Worm (Caenorhabditis elegans) whole organism, young adult: ENCODE results near the gene pps-1.

Experiments
- F23B12.7 ChIP-seq: sonication (generic microtip); optimal IDR thresholded peaks from 2 replicates; lab custom pipeline; 2017; ENCODE audit warnings: missing genetic modification characterization, mild to moderate bottlenecking, missing compliant biosample characterization, antibody characterized with exemption, moderate library complexity; ENCODE audit not compliant: insufficient read depth
- F39B2.1 ChIP-seq: fragments of 200-800 bp; sonication (Bioruptor generic); IDR thresholded peaks from 2 replicates; pipeline ENCODE4 v1.3.6; 2022; ENCODE audit warnings: missing genetic modification reagents, missing genetic modification characterization, missing compliant biosample characterization
- K11D2.4 ChIP-seq: fragments of 200-800 bp; sonication (Bioruptor generic); IDR thresholded peaks from 2 replicates; pipeline ENCODE4 v1.3.6; 2022; ENCODE audit warnings: missing genetic modification reagents, missing genetic modification characterization, missing compliant biosample characterization
- K12H6.12 ChIP-seq: fragments of 200-800 bp; sonication (Bioruptor generic); optimal IDR thresholded peaks from 2 replicates; lab custom pipeline; 2018; ENCODE audit warnings: mild to moderate bottlenecking, missing genetic modification characterization, missing compliant biosample characterization
- Y53F4B.3 ChIP-seq: fragments of 200-800 bp; sonication (Bioruptor generic); IDR thresholded peaks from 2 replicates; pipeline ENCODE4 v1.3.6; 2022; ENCODE audit warnings: missing genetic modification reagents, missing genetic modification characterization, missing compliant biosample characterization
- ZK185.1 ChIP-seq: sonication (generic microtip); optimal IDR thresholded peaks from 2 replicates; lab custom pipeline; 2016; ENCODE audit warnings: mild to moderate bottlenecking, missing genetic modification characterization, missing compliant biosample characterization; ENCODE audit not compliant: poor library complexity, severe bottlenecking
- ccch-3 ChIP-seq: fragments of 200-800 bp; sonication (Bioruptor generic); optimal IDR thresholded peaks from 2 replicates; lab custom pipeline; 2018; ENCODE audit warnings: mild to moderate bottlenecking, missing genetic modification characterization, missing compliant biosample characterization
- ceh-100 ChIP-seq: fragments of 200-800 bp; sonication (Bioruptor generic); IDR thresholded peaks from 2 replicates; pipeline ENCODE4 v1.3.6; 2022; ENCODE audit warnings: missing genetic modification reagents, missing genetic modification characterization, missing compliant biosample characterization
- ceh-27 ChIP-seq: fragments of 200-800 bp; sonication (Bioruptor generic); optimal IDR thresholded peaks from 2 replicates; lab custom pipeline; 2018; ENCODE audit warnings: mild to moderate bottlenecking, missing genetic modification characterization, moderate library complexity, missing compliant biosample characterization
- ceh-79 ChIP-seq: sonication (generic microtip); optimal IDR thresholded peaks from 2 replicates; lab custom pipeline; 2017; ENCODE audit warnings: mild to moderate bottlenecking, missing genetic modification characterization, missing compliant biosample characterization
- efl-1 ChIP-seq: fragments of 150-350 bp; optimal IDR thresholded peaks from 2 replicates; lab custom pipeline; 2014; ENCODE audit warnings: missing biosample characterization, missing genetic modification reagents, missing genetic modification characterization
- egl-44 ChIP-seq: fragments of 200-800 bp; sonication (Bioruptor generic); IDR thresholded peaks from 2 replicates; pipeline ENCODE4 v1.3.6; 2022; ENCODE audit warnings: missing genetic modification reagents, missing genetic modification characterization, missing compliant biosample characterization
- gei-17 ChIP-seq: fragments of 200-800 bp; sonication (Bioruptor generic); optimal IDR thresholded peaks from 2 replicates; lab custom pipeline; 2018; ENCODE audit warnings: mild to moderate bottlenecking, missing genetic modification characterization, missing compliant biosample characterization
- him-1 ChIP-seq: sonication (generic microtip); optimal IDR thresholded peaks from 2 replicates; lab custom pipeline; 2016; ENCODE audit warnings: missing genotype, missing genetic modification reagents, missing genetic modification characterization, missing compliant biosample characterization
- hmg-1.2 ChIP-seq: fragments of 200-800 bp; sonication (Bioruptor generic); IDR thresholded peaks from 2 replicates; pipeline ENCODE4 v1.3.6; 2022; ENCODE audit warnings: missing genetic modification reagents, missing genetic modification characterization, missing compliant biosample characterization
- lag-1 ChIP-seq: fragments of 200-800 bp; sonication (Bioruptor generic); IDR thresholded peaks from 2 replicates; pipeline ENCODE4 v1.3.6; 2022; ENCODE audit warnings: missing genetic modification reagents, missing genetic modification characterization, missing compliant biosample characterization
- lin-54 ChIP-seq: fragments of 200-800 bp; sonication (Bioruptor generic); optimal IDR thresholded peaks from 2 replicates; lab custom pipeline; 2018; ENCODE audit warnings: mild to moderate bottlenecking, missing genetic modification characterization, missing compliant biosample characterization
- lsl-1 ChIP-seq: fragments of 200-800 bp; sonication (Bioruptor generic); optimal IDR thresholded peaks from 2 replicates; lab custom pipeline; 2018; ENCODE audit warnings: mild to moderate bottlenecking, missing genetic modification characterization, moderate library complexity, missing compliant biosample characterization
- madf-10 ChIP-seq: sonication (generic microtip); optimal IDR thresholded peaks from 2 replicates; lab custom pipeline; 2016; ENCODE audit warnings: mild to moderate bottlenecking, missing genetic modification characterization, missing compliant biosample characterization
- madf-6 ChIP-seq: fragments of 200-800 bp; sonication (Bioruptor generic); IDR thresholded peaks from 2 replicates; pipeline ENCODE4 v1.3.6; 2022; ENCODE audit warnings: missing genetic modification reagents, missing genetic modification characterization, missing compliant biosample characterization
- mcd-1 ChIP-seq: fragments of 200-800 bp; sonication (Bioruptor generic); IDR thresholded peaks from 2 replicates; pipeline ENCODE4 v1.3.6; 2022; ENCODE audit warnings: missing genetic modification reagents, missing genetic modification characterization, missing compliant biosample characterization
- nfya-1 ChIP-seq: sonication (generic microtip); optimal IDR thresholded peaks from 2 replicates; lab custom pipeline; 2017; ENCODE audit warnings: antibody characterized with exemption, missing compliant biosample characterization, missing genetic modification characterization, borderline replicate concordance; ENCODE audit not compliant: insufficient read depth
- nfyb-1 ChIP-seq: fragments of 200-800 bp; sonication (Bioruptor generic); IDR thresholded peaks from 2 replicates; pipeline ENCODE4 v1.3.6; 2022; ENCODE audit warnings: missing genetic modification reagents, missing genetic modification characterization, missing compliant biosample characterization
- nhr-179 ChIP-seq: sonication (generic microtip); optimal IDR thresholded peaks from 2 replicates; lab custom pipeline; 2016; ENCODE audit warnings: mild to moderate bottlenecking, missing genetic modification characterization, missing compliant biosample characterization
- nhr-80 ChIP-seq: sonication (generic microtip); optimal IDR thresholded peaks from 2 replicates; lab custom pipeline; 2016; ENCODE audit warnings: missing genetic modification characterization, missing compliant biosample characterization
- pbrm-1 ChIP-seq: fragments of 200-800 bp; sonication (Bioruptor generic); IDR thresholded peaks from 2 replicates; pipeline ENCODE4 v1.3.6; 2022; ENCODE audit warnings: missing genetic modification reagents, missing genetic modification characterization, missing compliant biosample characterization
- repo-1 ChIP-seq: sonication (generic microtip); optimal IDR thresholded peaks from 2 replicates; lab custom pipeline; 2017; ENCODE audit warnings: mild to moderate bottlenecking, missing genetic modification characterization, missing compliant biosample characterization
- snpc-1.1 ChIP-seq: sonication (generic microtip); optimal IDR thresholded peaks from 2 replicates; lab custom pipeline; 2017; ENCODE audit warnings: missing genetic modification characterization, mild to moderate bottlenecking, missing compliant biosample characterization, antibody characterized with exemption, moderate library complexity, missing genotype, missing genetic modification reagents; ENCODE audit not compliant: insufficient read depth
- snpc-3.4 ChIP-seq: sonication (generic microtip); optimal IDR thresholded peaks from 2 replicates; lab custom pipeline; 2017; ENCODE audit warnings: missing genetic modification characterization, mild to moderate bottlenecking, missing compliant biosample characterization, antibody characterized with exemption, moderate library complexity, missing genotype, missing genetic modification reagents
- snpc-4 ChIP-seq, 5 experiments: fragments of 150-350 bp in 1 of 5; sonication (generic microtip) in 4 of 5; optimal IDR thresholded peaks; 2 replicates each; lab custom pipeline; 2014 to 2018; ENCODE audit warnings: missing genetic modification characterization in 5 of 5, missing biosample characterization in 3 of 5, antibody characterized with exemption in 2 of 5, mild to moderate bottlenecking in 2 of 5, missing compliant biosample characterization in 2 of 5, missing genotype in 2 of 5, moderate library complexity in 2 of 5, missing genetic modification reagents in 1 of 5
- zfh-2 ChIP-seq: fragments of 200-800 bp; sonication (Bioruptor generic); conservative IDR thresholded peaks from 2 replicates; pipeline ENCODE4 v1.3.6; 2022; ENCODE audit warnings: missing genetic modification reagents, missing genetic modification characterization, missing compliant biosample characterization
- ztf-18 ChIP-seq: sonication (generic microtip); optimal IDR thresholded peaks from 2 replicates; lab custom pipeline; 2016; ENCODE audit warnings: missing genotype, mild to moderate bottlenecking, missing genetic modification characterization, missing compliant biosample characterization
- ztf-22 ChIP-seq: fragments of 200-800 bp; sonication (Bioruptor generic); optimal IDR thresholded peaks from 2 replicates; lab custom pipeline; 2018; ENCODE audit warnings: mild to moderate bottlenecking, missing genetic modification characterization, moderate library complexity, missing compliant biosample characterization
- ztf-25 ChIP-seq: fragments of 200-800 bp; sonication (Bioruptor generic); IDR thresholded peaks from 2 replicates; pipeline ENCODE4 v1.3.6; 2022; ENCODE audit warnings: missing genetic modification reagents, missing genetic modification characterization, missing compliant biosample characterization
- ztf-26 ChIP-seq: sonication (generic microtip); optimal IDR thresholded peaks from 2 replicates; lab custom pipeline; 2017; ENCODE audit warnings: missing genetic modification characterization, missing compliant biosample characterization

pps-1 gene

ce11 chrIV:10128906-10129386 lies 32.9 kb upstream of the pps-1 start, which contains the start of the genes gtbp-1 and K08F4.3 (continued):
- TF ChIP-seq F23B12.7 (tag; lab: Kevin White, UChicago) (peak; percentile 50), repo-1 (tag; lab: Kevin White, UChicago) (no peak), ZK185.1 (peak; percentile 27), madf-6 (GFP tag; lab: Robert Waterston, UW) (peak; percentile 81), ceh-79 (tag; lab: Kevin White, UChicago) (no peak), efl-1 (peak; percentile 85), ceh-27 (GFP tag; lab: Kevin White, UChicago) (peak; percentile 34), madf-10 (tag; lab: Kevin White, UChicago) (no peak), Y53F4B.3 (GFP tag; lab: Robert Waterston, UW) (no peak), K12H6.12 (tag; lab: Kevin White, UChicago) (peak; percentile 23), zfh-2 (GFP tag; lab: Robert Waterston, UW) (no peak), nhr-80 (tag; lab: Kevin White, UChicago) (peak; percentile 19), ztf-26 (tag; lab: Kevin White, UChicago) (no peak), snpc-1.1 (tag; lab: Kevin White, UChicago) (peak; percentile 10), F39B2.1 (GFP tag; lab: Robert Waterston, UW) (no peak), ccch-3 (GFP tag; lab: Kevin White, UChicago) (no peak), gei-17 (GFP tag; lab: Kevin White, UChicago) (no peak), K11D2.4 (GFP tag; lab: Robert Waterston, UW) (no peak), him-1 (tag; lab: Kevin White, UChicago) (peak; percentile 33), lin-54 (GFP tag; lab: Kevin White, UChicago) (peak; percentile 94), hmg-1.2 (peak; percentile 80), nfyb-1 (GFP tag; lab: Robert Waterston, UW) (0 out of 2 replicates have a peak, but pooled peaks have one; percentile 44), ztf-25 (GFP tag; lab: Robert Waterston, UW) (no peak), ztf-18 (tag; lab: Kevin White, UChicago) (no peak), nfya-1 (no peak), lsl-1 (GFP tag; lab: Kevin White, UChicago) (peak; percentile 59), lag-1 (GFP tag; lab: Robert Waterston, UW) (no peak), nhr-179 (tag; lab: Kevin White, UChicago) (no peak), snpc-4 (GFP tag; optimal IDR thresholded peaks at IDR 0.05; lab: Kevin White, UChicago) (peak; percentile 21), snpc-4 (tag; optimal IDR thresholded peaks at IDR 0.05; lab: Kevin White, UChicago) (peak in 3 of 4 experiments; percentile 41 to 73 (median 51)), mcd-1 (GFP tag; lab: Robert Waterston, UW) (peak; percentile 72), ceh-100 (GFP tag; lab: Robert Waterston, UW) (0 out of 2 replicates have a peak, but pooled peaks have one; percentile 52), snpc-3.4 (no peak), pbrm-1 (GFP tag; lab: Robert Waterston, UW) (peak; percentile 50; the same call in 1 of the 2 replicates), ztf-22 (GFP tag; lab: Kevin White, UChicago) (no peak)

- TF ChIP-seq Y53F4B.3 (GFP tag; lab: Robert Waterston, UW) (no peak), egl-44 (no peak), mcd-1 (GFP tag; lab: Robert Waterston, UW) (no peak)
Measured at ce11 chrIV:10129957-10130356, 31.8 kb upstream of the pps-1 start, which contains the start of gene glt-3. glt-3 (plus strand) TSS chrIV:10130257.
